Worm (Caenorhabditis elegans): ENCODE data around the gene ZK262.19.

DNA sequence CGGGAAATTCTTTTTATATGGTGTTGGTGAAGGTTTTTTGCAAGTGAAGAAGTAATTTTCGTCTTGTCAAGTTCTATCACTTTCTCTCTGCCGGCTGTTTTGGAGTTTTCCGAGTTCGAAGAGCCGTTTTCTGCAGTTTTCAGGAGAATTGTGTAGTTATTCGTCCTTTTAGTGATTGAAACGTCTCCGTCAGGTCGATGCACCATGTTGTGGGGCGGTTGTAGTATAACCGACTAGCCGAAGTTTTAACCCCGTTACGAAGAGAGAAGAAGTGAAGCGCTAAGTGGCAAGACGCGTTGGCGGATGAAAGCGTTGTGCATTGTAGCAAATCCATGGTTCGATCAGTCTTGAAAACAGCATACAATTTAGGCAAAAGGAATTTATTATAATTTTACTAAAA, 22.7 kb downstream of the ZK262.19 start:
- TF ChIP-seq ceh-9 (tag; optimal IDR thresholded peaks at IDR 0.05) (no peak), mdl-1 (tag; optimal IDR thresholded peaks at IDR 0.05) (no peak), skn-1 (tag; optimal IDR thresholded peaks at IDR 0.05) (no peak), nhr-11 (tag; optimal IDR thresholded peaks at IDR 0.05) (no peak), mml-1 (tag; optimal IDR thresholded peaks at IDR 0.05) (no peak), nhr-23 (tag; optimal IDR thresholded peaks at IDR 0.05) (no peak)

All from whole organism, L3 larva.